Worm (Caenorhabditis elegans) whole organism, young adult: Measurements from ENCODE around the gene nstp-3.

Source experiments
- C06A6.2 ChIP-seq: fragments of 200-800 bp; sonication (Bioruptor generic); conservative IDR thresholded peaks from 2 replicates; pipeline ENCODE4 v1.3.6; 2022; ENCODE audit warnings: missing genetic modification characterization, missing compliant biosample characterization
- F10E7.11 ChIP-seq: sonication (generic microtip); optimal IDR thresholded peaks from 2 replicates; lab custom pipeline; 2017; ENCODE audit warnings: mild to moderate bottlenecking, missing genetic modification characterization, moderate library complexity, missing compliant biosample characterization
- F22D6.2 ChIP-seq: sonication (generic microtip); optimal IDR thresholded peaks from 2 replicates; lab custom pipeline; 2016; ENCODE audit warnings: mild to moderate bottlenecking, missing genetic modification characterization, missing compliant biosample characterization
- F33H1.4 ChIP-seq: fragments of 200-800 bp; sonication (Bioruptor generic); IDR thresholded peaks from 2 replicates; pipeline ENCODE4 v1.3.6; 2022; ENCODE audit warnings: missing genetic modification reagents, missing genetic modification characterization, missing compliant biosample characterization
- F49E8.2 ChIP-seq: sonication (generic microtip); optimal IDR thresholded peaks from 3 replicates; lab custom pipeline; 2017; ENCODE audit warnings: missing genetic modification characterization, mild to moderate bottlenecking, missing compliant biosample characterization, antibody characterized with exemption, moderate library complexity; ENCODE audit not compliant: insufficient read depth
- K11D2.4 ChIP-seq: fragments of 200-800 bp; sonication (Bioruptor generic); IDR thresholded peaks from 2 replicates; pipeline ENCODE4 v1.3.6; 2022; ENCODE audit warnings: missing genetic modification reagents, missing genetic modification characterization, missing compliant biosample characterization
- K12H6.12 ChIP-seq: fragments of 200-800 bp; sonication (Bioruptor generic); optimal IDR thresholded peaks from 2 replicates; lab custom pipeline; 2018; ENCODE audit warnings: mild to moderate bottlenecking, missing genetic modification characterization, missing compliant biosample characterization
- T26A5.8 ChIP-seq: sonication (generic microtip); optimal IDR thresholded peaks from 2 replicates; lab custom pipeline; 2016; ENCODE audit warnings: missing genetic modification characterization, missing compliant biosample characterization
- Y53F4B.3 ChIP-seq: fragments of 200-800 bp; sonication (Bioruptor generic); IDR thresholded peaks from 2 replicates; pipeline ENCODE4 v1.3.6; 2022; ENCODE audit warnings: missing genetic modification reagents, missing genetic modification characterization, missing compliant biosample characterization
- Y53G8AR.9 ChIP-seq: fragments of 200-800 bp; sonication (Bioruptor generic); conservative IDR thresholded peaks from 2 replicates; pipeline ENCODE4 v1.3.6; 2022; ENCODE audit warnings: missing genetic modification reagents, missing genetic modification characterization, missing compliant biosample characterization
- Y56A3A.18 ChIP-seq: fragments of 200-800 bp; sonication (Bioruptor generic); IDR thresholded peaks from 2 replicates; pipeline ENCODE4 v1.3.6; 2022; ENCODE audit warnings: missing genetic modification reagents, missing genetic modification characterization, missing compliant biosample characterization
- Y67H2A.10 ChIP-seq: fragments of 200-800 bp; sonication (Bioruptor generic); conservative IDR thresholded peaks from 2 replicates; pipeline ENCODE4 v1.3.6; 2022; ENCODE audit warnings: missing genetic modification reagents, missing genetic modification characterization, missing compliant biosample characterization
- Y79H2A.3 ChIP-seq: fragments of 200-800 bp; sonication (Bioruptor generic); conservative IDR thresholded peaks from 2 replicates; pipeline ENCODE4 v1.3.6; 2022; ENCODE audit warnings: missing genetic modification reagents, missing genetic modification characterization, missing compliant biosample characterization
- ama-1 ChIP-seq, 3 experiments: fragments of 150-350 bp in 1 of 3; sonication (generic microtip) in 2 of 3; optimal IDR thresholded peaks; 2 replicates each; lab custom pipeline; 2014 to 2018; ENCODE audit warnings: missing biosample characterization in 2 of 3, missing genetic modification characterization in 2 of 3, missing genetic modification reagents in 2 of 3
- bed-1 ChIP-seq: fragments of 200-800 bp; sonication (Bioruptor generic); IDR thresholded peaks from 2 replicates; pipeline ENCODE4 v1.3.6; 2022; ENCODE audit warnings: missing genetic modification reagents, missing genetic modification characterization, missing compliant biosample characterization
- chd-7 ChIP-seq: sonication (generic microtip); optimal IDR thresholded peaks from 2 replicates; lab custom pipeline; 2016; ENCODE audit warnings: mild to moderate bottlenecking, missing genetic modification characterization, moderate library complexity, missing compliant biosample characterization
- die-1 ChIP-seq: sonication (generic microtip); optimal IDR thresholded peaks from 2 replicates; lab custom pipeline; 2016; ENCODE audit warnings: missing genotype, mild to moderate bottlenecking, missing genetic modification characterization, missing compliant biosample characterization
- egrh-3 ChIP-seq: fragments of 200-800 bp; sonication (Bioruptor generic); IDR thresholded peaks from 2 replicates; pipeline ENCODE4 v1.3.6; 2022; ENCODE audit warnings: missing genetic modification reagents, missing genetic modification characterization, missing compliant biosample characterization
- ets-4 ChIP-seq: fragments of 200-800 bp; sonication (Bioruptor generic); optimal IDR thresholded peaks from 2 replicates; lab custom pipeline; 2018; ENCODE audit warnings: mild to moderate bottlenecking, missing genetic modification characterization, missing compliant biosample characterization
- fkh-3 ChIP-seq: sonication (generic microtip); optimal IDR thresholded peaks from 2 replicates; lab custom pipeline; 2016; ENCODE audit warnings: mild to moderate bottlenecking, missing genetic modification characterization, missing compliant biosample characterization
- gei-17 ChIP-seq: fragments of 200-800 bp; sonication (Bioruptor generic); optimal IDR thresholded peaks from 2 replicates; lab custom pipeline; 2018; ENCODE audit warnings: mild to moderate bottlenecking, missing genetic modification characterization, missing compliant biosample characterization
- him-1 ChIP-seq: sonication (generic microtip); optimal IDR thresholded peaks from 2 replicates; lab custom pipeline; 2016; ENCODE audit warnings: missing genotype, missing genetic modification reagents, missing genetic modification characterization, missing compliant biosample characterization
- hmg-1.2 ChIP-seq: fragments of 200-800 bp; sonication (Bioruptor generic); IDR thresholded peaks from 2 replicates; pipeline ENCODE4 v1.3.6; 2022; ENCODE audit warnings: missing genetic modification reagents, missing genetic modification characterization, missing compliant biosample characterization
- hsf-1 ChIP-seq: fragments of 200-800 bp; sonication (Bioruptor generic); IDR thresholded peaks from 2 replicates; pipeline ENCODE4 v1.3.6; 2022; ENCODE audit warnings: missing genetic modification reagents, missing genetic modification characterization, missing compliant biosample characterization
- lag-1 ChIP-seq: fragments of 200-800 bp; sonication (Bioruptor generic); IDR thresholded peaks from 2 replicates; pipeline ENCODE4 v1.3.6; 2022; ENCODE audit warnings: missing genetic modification reagents, missing genetic modification characterization, missing compliant biosample characterization
- let-607 ChIP-seq, 2 experiments: fragments of 200-800 bp in 1 of 2; sonication (Bioruptor generic) in 1 of 2; sonication (generic microtip) in 1 of 2; optimal IDR thresholded peaks; 2 replicates each; lab custom pipeline; 2016 to 2018; ENCODE audit warnings: mild to moderate bottlenecking in 2 of 2, missing compliant biosample characterization in 2 of 2, missing genetic modification characterization in 2 of 2, moderate library complexity in 2 of 2, missing genotype in 1 of 2
- madf-10 ChIP-seq: sonication (generic microtip); optimal IDR thresholded peaks from 2 replicates; lab custom pipeline; 2016; ENCODE audit warnings: mild to moderate bottlenecking, missing genetic modification characterization, missing compliant biosample characterization
- mel-28 ChIP-seq: sonication (generic microtip); optimal IDR thresholded peaks from 2 replicates; lab custom pipeline; 2016; ENCODE audit warnings: borderline replicate concordance, mild to moderate bottlenecking, missing genetic modification characterization, missing compliant biosample characterization
- mes-4 ChIP-seq: sonication (generic microtip); optimal IDR thresholded peaks from 2 replicates; lab custom pipeline; 2016; ENCODE audit warnings: missing genotype, missing genetic modification characterization, missing compliant biosample characterization
- nfya-1 ChIP-seq: sonication (generic microtip); optimal IDR thresholded peaks from 2 replicates; lab custom pipeline; 2017; ENCODE audit warnings: antibody characterized with exemption, missing compliant biosample characterization, missing genetic modification characterization, borderline replicate concordance; ENCODE audit not compliant: insufficient read depth
- nhr-90 ChIP-seq: sonication (generic microtip); optimal IDR thresholded peaks from 2 replicates; lab custom pipeline; 2016; ENCODE audit warnings: missing genotype, mild to moderate bottlenecking, missing genetic modification characterization, missing compliant biosample characterization
- pha-4 ChIP-seq: fragments of 150-350 bp; sonication (generic microtip); optimal IDR thresholded peaks from 2 replicates; lab custom pipeline; 2014; ENCODE audit warnings: missing biosample characterization, missing genetic modification reagents, missing genetic modification characterization
- rec-8 ChIP-seq, 2 experiments: sonication (generic microtip); optimal IDR thresholded peaks; 2 replicates each; lab custom pipeline; 2016; ENCODE audit warnings: mild to moderate bottlenecking in 2 of 2, missing genetic modification characterization in 2 of 2, missing genetic modification reagents in 2 of 2, missing genotype in 2 of 2, missing biosample characterization in 1 of 2, missing compliant biosample characterization in 1 of 2, moderate library complexity in 1 of 2
- sea-2 ChIP-seq: fragments of 200-800 bp; sonication (Bioruptor generic); IDR thresholded peaks from 2 replicates; pipeline ENCODE4 v1.3.6; 2022; ENCODE audit warnings: missing genetic modification characterization, missing compliant biosample characterization
- snpc-1.1 ChIP-seq: sonication (generic microtip); optimal IDR thresholded peaks from 2 replicates; lab custom pipeline; 2017; ENCODE audit warnings: missing genetic modification characterization, mild to moderate bottlenecking, missing compliant biosample characterization, antibody characterized with exemption, moderate library complexity, missing genotype, missing genetic modification reagents; ENCODE audit not compliant: insufficient read depth
- somi-1 ChIP-seq: fragments of 200-800 bp; sonication (Bioruptor generic); optimal IDR thresholded peaks from 2 replicates; lab custom pipeline; 2018; ENCODE audit warnings: mild to moderate bottlenecking, missing genetic modification characterization, missing compliant biosample characterization
- sptf-2 ChIP-seq: fragments of 200-800 bp; sonication (Bioruptor generic); optimal IDR thresholded peaks from 2 replicates; lab custom pipeline; 2018; ENCODE audit warnings: mild to moderate bottlenecking, missing genetic modification characterization, missing compliant biosample characterization
- tbp1 ChIP-seq: fragments of 200-800 bp; sonication (Bioruptor generic); optimal IDR thresholded peaks from 2 replicates; lab custom pipeline; 2018; ENCODE audit warnings: mild to moderate bottlenecking, missing genetic modification characterization, missing compliant biosample characterization
- tbx-9 ChIP-seq: sonication (generic microtip); optimal IDR thresholded peaks from 2 replicates; lab custom pipeline; 2016; ENCODE audit warnings: borderline replicate concordance, missing genetic modification characterization, inconsistent platforms, missing compliant biosample characterization
- xnd-1 ChIP-seq: sonication (generic microtip); optimal IDR thresholded peaks from 2 replicates; lab custom pipeline; 2016; ENCODE audit warnings: missing genotype, missing genetic modification reagents, missing genetic modification characterization, missing compliant biosample characterization
- zfh-2 ChIP-seq: fragments of 200-800 bp; sonication (Bioruptor generic); conservative IDR thresholded peaks from 2 replicates; pipeline ENCODE4 v1.3.6; 2022; ENCODE audit warnings: missing genetic modification reagents, missing genetic modification characterization, missing compliant biosample characterization
- ztf-18 ChIP-seq: sonication (generic microtip); optimal IDR thresholded peaks from 2 replicates; lab custom pipeline; 2016; ENCODE audit warnings: missing genotype, mild to moderate bottlenecking, missing genetic modification characterization, missing compliant biosample characterization
- ztf-26 ChIP-seq: sonication (generic microtip); optimal IDR thresholded peaks from 2 replicates; lab custom pipeline; 2017; ENCODE audit warnings: missing genetic modification characterization, missing compliant biosample characterization

The nstp-3 gene

DNA sequence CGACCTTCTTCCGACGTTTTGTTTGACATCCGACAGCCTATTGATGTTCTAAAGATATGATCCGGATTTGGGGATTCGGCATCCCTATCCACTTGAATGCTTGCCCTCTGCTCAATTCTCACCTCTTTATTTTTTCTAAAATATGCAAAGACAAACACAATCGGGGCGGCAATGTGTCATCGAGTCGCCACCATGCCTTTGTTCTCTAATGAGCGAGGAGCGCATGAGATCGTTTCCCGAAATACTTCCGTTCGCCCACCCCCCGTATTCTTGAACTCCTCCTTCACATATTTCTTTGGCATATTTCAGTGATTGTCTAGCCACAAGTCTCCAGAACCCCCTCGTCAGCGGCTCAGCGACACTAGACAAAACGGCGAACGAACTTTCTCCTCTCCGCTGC, 1.3 kb upstream of the nstp-3 start, which contains the start of gene cyn-17:
Gene cyn-17 (plus strand): TSS at position 301 of the 400 bp plus-strand sequence.
- TF ChIP-seq snpc-1.1 (tag; lab: Kevin White, UChicago): no peak
- no peak for TF ChIP-seq T26A5.8
- TF ChIP-seq C06A6.2 (GFP tag; lab: Robert Waterston, UW): no peak
- TF ChIP-seq tbp1 (GFP tag; lab: Kevin White, UChicago): no peak
- no peak for TF ChIP-seq F33H1.4
- no peak for TF ChIP-seq Y79H2A.3 (GFP tag; lab: Robert Waterston, UW)
- TF ChIP-seq Y56A3A.18: no peak
- TF ChIP-seq hmg-1.2 (GFP tag; lab: Robert Waterston, UW): no peak

DNA sequence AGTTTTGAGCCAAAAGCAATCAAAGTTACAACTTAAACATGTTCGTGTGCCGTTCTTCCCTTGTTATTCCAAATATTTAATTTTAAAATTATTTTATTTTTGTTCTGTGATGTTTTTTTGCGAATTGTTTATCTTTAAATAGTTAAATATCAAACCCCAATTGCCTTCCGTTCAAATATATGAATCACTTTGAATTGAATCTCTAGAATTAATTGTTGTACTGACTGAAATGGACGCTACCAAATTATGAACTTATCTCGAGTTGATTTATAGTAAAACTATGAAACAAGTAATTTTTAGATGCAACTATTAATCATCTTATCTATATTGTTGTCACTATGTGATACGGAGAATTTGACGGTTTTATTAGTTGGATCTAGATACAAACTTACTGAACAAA, 6.0 kb downstream of the nstp-3 start, which contains the start of gene ZC250.2:
Gene ZC250.2 (plus strand): TSS at position 301 of the 400 bp plus-strand sequence.
- TF ChIP-seq ama-1 (optimal IDR thresholded peaks at IDR 0.05; lab: Kevin White, UChicago) (no peak), ama-1 (GFP tag; optimal IDR thresholded peaks at IDR 0.05; lab: Kevin White, UChicago) (no peak), hsf-1 (GFP tag; lab: Robert Waterston, UW) (0 out of 2 replicates have a peak, but pooled peaks have one; percentile 27)

DNA sequence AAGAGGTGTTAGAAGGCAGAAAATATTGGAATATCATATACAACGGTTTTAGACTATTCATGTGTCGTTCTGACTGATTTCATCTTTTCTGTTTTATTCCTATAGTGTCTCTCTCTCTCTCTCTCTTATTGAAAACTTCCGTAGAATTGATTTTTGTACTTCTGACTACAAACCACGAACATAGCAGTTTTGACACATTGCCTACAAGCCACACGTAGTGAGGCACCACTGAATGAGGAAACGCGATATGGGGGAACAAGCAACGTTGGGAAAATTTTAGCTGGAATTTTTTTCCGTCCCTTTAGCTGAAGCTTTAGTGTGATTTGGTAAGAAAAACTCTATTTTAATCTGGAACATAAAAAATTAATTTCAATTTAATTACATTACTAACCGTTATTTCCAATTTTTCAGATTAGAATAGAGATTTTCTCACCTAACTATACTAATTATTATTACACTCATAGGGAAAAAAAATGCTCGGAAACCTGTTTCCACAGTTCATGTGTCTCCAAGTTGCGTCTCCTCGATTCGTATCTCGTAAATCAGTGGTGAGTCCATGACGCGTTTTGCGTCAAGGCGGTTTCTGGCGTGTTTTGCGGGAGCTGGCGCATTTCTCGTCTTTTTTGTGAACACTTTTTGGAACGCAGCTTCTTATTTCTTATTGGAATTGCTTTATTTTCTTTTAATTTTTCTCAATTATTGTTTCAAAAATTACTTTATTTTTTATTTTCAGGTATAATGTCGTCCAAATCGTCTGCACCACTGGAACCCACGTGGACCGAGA, 7.3 kb downstream of the nstp-3 start, which contains the start of the genes nhr-142 and F44E7.9:
Gene nhr-142 (minus strand): TSS at position 57 of the 784 bp plus-strand sequence.
Gene F44E7.9 (plus strand): TSS at position 734 of the 784 bp plus-strand sequence.
- TF ChIP-seq egrh-3 (GFP tag; lab: Robert Waterston, UW): peak; percentile 51; the same call in 1 of the 2 replicates
- no peak for TF ChIP-seq gei-17 (GFP tag; lab: Kevin White, UChicago)
- no peak for TF ChIP-seq ets-4 (GFP tag; lab: Kevin White, UChicago)
- TF ChIP-seq zfh-2: no peak
- peak; percentile 71 for TF ChIP-seq madf-10 (tag; lab: Kevin White, UChicago)
- peak; percentile 59 for TF ChIP-seq somi-1 (GFP tag; lab: Kevin White, UChicago)
- TF ChIP-seq xnd-1: peak; percentile 53
- TF ChIP-seq die-1 (tag; lab: Kevin White, UChicago): no peak
- peak; percentile 98 for TF ChIP-seq ztf-18 (tag; lab: Kevin White, UChicago)
- no peak for TF ChIP-seq bed-1 (GFP tag; lab: Robert Waterston, UW)
- no peak for TF ChIP-seq nfya-1 (tag; lab: Kevin White, UChicago)
- TF ChIP-seq nhr-90 (tag; lab: Kevin White, UChicago): no peak
- TF ChIP-seq mes-4 (tag; lab: Kevin White, UChicago): no peak
- peak; percentile 52 for TF ChIP-seq him-1 (tag; lab: Kevin White, UChicago)
- TF ChIP-seq tbx-9 (tag; lab: Kevin White, UChicago): no peak
- no peak for TF ChIP-seq Y56A3A.18
- no peak for TF ChIP-seq rec-8 (tag; optimal IDR thresholded peaks at IDR 0.05; lab: Kevin White, UChicago)
- no peak for TF ChIP-seq sea-2 (GFP tag; lab: Robert Waterston, UW)
- TF ChIP-seq Y53G8AR.9 (GFP tag; lab: Robert Waterston, UW): peak; percentile 84; the same call in 1 of the 2 replicates
- no peak for TF ChIP-seq F10E7.11 (tag; lab: Kevin White, UChicago)
- TF ChIP-seq K11D2.4: peak; percentile 70
- TF ChIP-seq F22D6.2 (tag; lab: Kevin White, UChicago): peak; percentile 47
- no peak for TF ChIP-seq Y53F4B.3 (GFP tag; lab: Robert Waterston, UW)
- no peak for TF ChIP-seq Y67H2A.10 (GFP tag; lab: Robert Waterston, UW)
- TF ChIP-seq ztf-26 (tag; lab: Kevin White, UChicago): peak; percentile 47
- no peak for TF ChIP-seq mel-28 (tag; lab: Kevin White, UChicago)
- TF ChIP-seq K12H6.12 (tag; lab: Kevin White, UChicago): peak; percentile 66
- TF ChIP-seq let-607 (tag; optimal IDR thresholded peaks at IDR 0.05; lab: Kevin White, UChicago): peak in 1 of 2 experiments; percentile 53
- TF ChIP-seq sptf-2 (GFP tag; lab: Kevin White, UChicago): no peak
- TF ChIP-seq pha-4 (tag; lab: Kevin White, UChicago): no peak
- no peak for TF ChIP-seq lag-1 (GFP tag; lab: Robert Waterston, UW)
- TF ChIP-seq chd-7 (tag; lab: Kevin White, UChicago): peak; percentile 22
- no peak for TF ChIP-seq fkh-3 (tag; lab: Kevin White, UChicago)
- TF ChIP-seq F49E8.2: peak; percentile 42
